Fruit fly (Drosophila melanogaster): ENCODE data around the gene Jon99Cii.

Gene Jon99Cii

dm6 chr3R:29891183-29891582 is 33.2 kb downstream of the Jon99Cii start (continued):
- no peak for TF ChIP-seq E2f1 (GFP tag; IDR thresholded peaks at IDR 0.05)
- no peak for TF ChIP-seq tap (tag; optimal IDR thresholded peaks at IDR 0.05)
- peak; percentile 31; the same call in 1 of the 2 replicates for TF ChIP-seq vvl (GFP tag; IDR thresholded peaks at IDR 0.05)
- no peak for TF ChIP-seq CG6791 (GFP tag; IDR thresholded peaks at IDR 0.05; ENCODE audit: partially characterized antibody)
- TF ChIP-seq MESR4 (GFP tag; optimal IDR thresholded peaks at IDR 0.05), result no peak
- TF ChIP-seq CG17912 (GFP tag; optimal IDR thresholded peaks at IDR 0.05), result no peak
- no peak for TF ChIP-seq phol (tag; optimal IDR thresholded peaks at IDR 0.05)
- TF ChIP-seq pzg (GFP tag; optimal IDR thresholded peaks at IDR 0.05), result no peak
- peak; percentile 1 for TF ChIP-seq CG18619 (GFP tag; optimal IDR thresholded peaks at IDR 0.05)
- no peak for TF ChIP-seq gem (tag; optimal IDR thresholded peaks at IDR 0.05)
- no peak for TF ChIP-seq CG6254 (GFP tag; optimal IDR thresholded peaks at IDR 0.05)
- no peak for TF ChIP-seq knrl (GFP tag; IDR thresholded peaks at IDR 0.05; ENCODE audit: partially characterized antibody)
- TF ChIP-seq ewg (GFP tag; optimal IDR thresholded peaks at IDR 0.05), result no peak
- TF ChIP-seq Taf1 (GFP tag; IDR thresholded peaks at IDR 0.05), result no peak
- TF ChIP-seq odd (GFP tag; optimal IDR thresholded peaks at IDR 0.05), result peak; percentile 42
- peak; percentile 1 for TF ChIP-seq eyg (GFP tag; optimal IDR thresholded peaks at IDR 0.05)
- no peak for TF ChIP-seq HmgZ (tag; optimal IDR thresholded peaks at IDR 0.05)
- peak; percentile 58 for TF ChIP-seq CG12769 (tag; optimal IDR thresholded peaks at IDR 0.05)
- no peak for TF ChIP-seq CG8924 (tag; optimal IDR thresholded peaks at IDR 0.05)
- no peak for TF ChIP-seq danr (GFP tag; IDR thresholded peaks at IDR 0.05)
- no peak for TF ChIP-seq kni (GFP tag; optimal IDR thresholded peaks at IDR 0.05)
- TF ChIP-seq dati (GFP tag; IDR thresholded peaks at IDR 0.05), result no peak
- no peak for TF ChIP-seq Oli (tag; optimal IDR thresholded peaks at IDR 0.05)
- TF ChIP-seq CG13894 (tag; optimal IDR thresholded peaks at IDR 0.05), result peak; percentile 31
- TF ChIP-seq ato (GFP tag; IDR thresholded peaks at IDR 0.05; ENCODE audit: partially characterized antibody), result no peak
- TF ChIP-seq Doc2 (GFP tag; IDR thresholded peaks at IDR 0.05), result no peak
- TF ChIP-seq slbo (GFP tag; IDR thresholded peaks at IDR 0.05), result no peak
- TF ChIP-seq Mad (GFP tag; optimal IDR thresholded peaks at IDR 0.05), result no peak
- peak; percentile 1 for TF ChIP-seq CG2202 (tag; optimal IDR thresholded peaks at IDR 0.05)
- TF ChIP-seq CG9797 (GFP tag; optimal IDR thresholded peaks at IDR 0.05), result no peak
- no peak for TF ChIP-seq CG3407 (GFP tag; optimal IDR thresholded peaks at IDR 0.05)
- no peak for TF ChIP-seq CG14667 (GFP tag; IDR thresholded peaks at IDR 0.05)
- no peak for TF ChIP-seq BtbVII (GFP tag; optimal IDR thresholded peaks at IDR 0.05)
- no peak for TF ChIP-seq CG6654 (GFP tag; optimal IDR thresholded peaks at IDR 0.05)
- TF ChIP-seq CG31224 (GFP tag; IDR thresholded peaks at IDR 0.05), result no peak
- TF ChIP-seq gcm2 (GFP tag; optimal IDR thresholded peaks at IDR 0.05), result no peak
- TF ChIP-seq sr (GFP tag; IDR thresholded peaks at IDR 0.05), result no peak
- peak; percentile 26 for TF ChIP-seq nau (GFP tag; optimal IDR thresholded peaks at IDR 0.05)
- no peak for TF ChIP-seq tio (GFP tag; optimal IDR thresholded peaks at IDR 0.05)
- no peak for TF ChIP-seq usp (GFP tag; optimal IDR thresholded peaks at IDR 0.05)
- TF ChIP-seq hbn (GFP tag; IDR thresholded peaks at IDR 0.05; ENCODE audit: partially characterized antibody), result no peak
- TF ChIP-seq exex (tag; optimal IDR thresholded peaks at IDR 0.05), result no peak
- no peak for TF ChIP-seq zfh2 (GFP tag; optimal IDR thresholded peaks at IDR 0.05)
- TF ChIP-seq pita (GFP tag; optimal IDR thresholded peaks at IDR 0.05), result no peak
- no peak for TF ChIP-seq Atf-2 (GFP tag; optimal IDR thresholded peaks at IDR 0.05)
- no peak for TF ChIP-seq CG18764 (GFP tag; optimal IDR thresholded peaks at IDR 0.05)
- TF ChIP-seq Ets97D (GFP tag; optimal IDR thresholded peaks at IDR 0.05), result no peak
- TF ChIP-seq sima (GFP tag; optimal IDR thresholded peaks at IDR 0.05), result no peak
- TF ChIP-seq Blimp-1 (GFP tag; optimal IDR thresholded peaks at IDR 0.05), result peak; percentile 11
- TF ChIP-seq E2f2 (GFP tag; IDR thresholded peaks at IDR 0.05), result no peak
- no peak for TF ChIP-seq CG4424 (GFP tag; optimal IDR thresholded peaks at IDR 0.05)
- peak; percentile 34; the same call in 1 of the 2 replicates for TF ChIP-seq Rfx (GFP tag; IDR thresholded peaks at IDR 0.05)
